Fruit fly (Drosophila melanogaster) whole organism, embryonic: ENCODE measurements around the gene Ran-like.

Experiments
- CG17359 ChIP-seq: fragments of 200-800 bp; sonication (Bioruptor generic); optimal IDR thresholded peaks from 3 replicates; lab custom pipeline; 2018; ENCODE audit warnings: missing biosample characterization, mild to moderate bottlenecking, missing genetic modification characterization, moderate library complexity
- CG17361 ChIP-seq: fragments of 200-800 bp; sonication (Bioruptor generic); IDR thresholded peaks from 3 replicates; pipeline ENCODE4 v1.3.6; 2022; ENCODE audit warnings: missing biosample characterization, missing genetic modification characterization
- CG18262 ChIP-seq: fragments of 200-800 bp; optimal IDR thresholded peaks from 3 replicates; lab custom pipeline; 2019; ENCODE audit warnings: missing biosample characterization, mild to moderate bottlenecking, missing genetic modification characterization, moderate library complexity
- CG30020 ChIP-seq: fragments of 200-800 bp; optimal IDR thresholded peaks from 2 replicates; lab custom pipeline; 2019; ENCODE audit warnings: missing biosample characterization, mild to moderate bottlenecking, missing genetic modification characterization, moderate library complexity
- Mrtf ChIP-seq: fragments of 200-800 bp; sonication (Bioruptor generic); IDR thresholded peaks from 3 replicates; pipeline ENCODE4 v1.3.6; 2022; ENCODE audit warnings: missing biosample characterization, missing genetic modification characterization
- Tbp ChIP-seq: fragments of >200 bp; optimal IDR thresholded peaks from 2 replicates; lab custom pipeline; 2018; ENCODE audit warnings: missing biosample characterization, missing genetic modification characterization
- tgo ChIP-seq: fragments of 200-800 bp; sonication (Bioruptor generic); IDR thresholded peaks from 3 replicates; pipeline ENCODE4 v1.3.6; 2022; ENCODE audit warnings: missing biosample characterization, missing genetic modification characterization

dm6 chr3L:15504687-15505086 lies 19.5 kb upstream of the Ran-like start, which contains the start of gene CG7857:
- TF ChIP-seq CG17359 (tag; lab: Kevin White, UChicago) (no peak), CG18262 (tag; lab: Kevin White, UChicago) (no peak), CG17361 (GFP tag; lab: Robert Waterston, UW) (no peak), CG30020 (tag; lab: Kevin White, UChicago) (no peak), Mrtf (GFP tag; lab: Robert Waterston, UW) (no peak), tgo (GFP tag; lab: Robert Waterston, UW) (no peak), Tbp (GFP tag; lab: Kevin White, UChicago) (no peak)
